Worm (Caenorhabditis elegans): ENCODE measurements around the gene met-2.

The met-2 gene

ce11 chrIII:8395685-8396084 is 20.6 kb downstream of the met-2 start, which contains the start of gene ZK353.3:
Gene ZK353.3 (plus strand): TSS chrIII:8395985.
- TF ChIP-seq alr-1 (tag; optimal IDR thresholded peaks at IDR 0.05; ENCODE audit: borderline replicate concordance) (no peak), ztf-11 (tag; optimal IDR thresholded peaks at IDR 0.05) (no peak)

ce11 chrIII:8398411-8398810 is 23.3 kb downstream of the met-2 start, which contains the start of gene ZK353.2:
Gene ZK353.2 (plus strand): TSS chrIII:8398711.
- TF ChIP-seq ceh-63 (GFP tag; optimal IDR thresholded peaks at IDR 0.05) (no peak), nhr-237 (tag; optimal IDR thresholded peaks at IDR 0.05) (no peak), mep-1 (tag; optimal IDR thresholded peaks at IDR 0.05) (no peak), lsy-2 (tag; optimal IDR thresholded peaks at IDR 0.05) (no peak), nhr-90 (tag; optimal IDR thresholded peaks at IDR 0.05; ENCODE audit: poor library complexity) (no peak), ceh-82 (tag; optimal IDR thresholded peaks at IDR 0.05) (no peak), unc-130 (tag; optimal IDR thresholded peaks at IDR 0.05) (no peak), mef-2 (tag; optimal IDR thresholded peaks at IDR 0.05) (no peak), lir-3 (tag; optimal IDR thresholded peaks at IDR 0.05; ENCODE audit: poor library complexity) (no peak), alr-1 (tag; optimal IDR thresholded peaks at IDR 0.05; ENCODE audit: borderline replicate concordance) (no peak), ces-1 (GFP tag; optimal IDR thresholded peaks at IDR 0.05) (no peak), efl-1 (optimal IDR thresholded peaks at IDR 0.05) (no peak), efl-1 (GFP tag; optimal IDR thresholded peaks at IDR 0.05 in 1 of 2) (no peak), nhr-71 (tag; optimal IDR thresholded peaks at IDR 0.05) (no peak), ztf-4 (tag; optimal IDR thresholded peaks at IDR 0.05) (no peak), lin-14 (GFP tag; optimal IDR thresholded peaks at IDR 0.05) (no peak)

- TF ChIP-seq tlp-1 (tag; optimal IDR thresholded peaks at IDR 0.05) (peak; percentile 79), pqm-1 (tag; optimal IDR thresholded peaks at IDR 0.05) (peak; percentile 97), jun-1 (tag; optimal IDR thresholded peaks at IDR 0.05) (peak; percentile 44), irx-1 (tag; optimal IDR thresholded peaks at IDR 0.05) (no peak), lin-14 (GFP tag; optimal IDR thresholded peaks at IDR 0.05) (peak; percentile 7), nhr-20 (tag; optimal IDR thresholded peaks at IDR 0.05) (peak; percentile 26), elt-2 (tag; optimal IDR thresholded peaks at IDR 0.05) (peak; percentile 97), efl-1 (optimal IDR thresholded peaks at IDR 0.05) (no peak), efl-1 (GFP tag; optimal IDR thresholded peaks at IDR 0.05 in 1 of 2) (peak in 1 of 2 experiments; percentile 78), ztf-11 (tag; optimal IDR thresholded peaks at IDR 0.05) (no peak), mdl-1 (tag; optimal IDR thresholded peaks at IDR 0.05) (peak in 1 of 2 experiments; percentile 23), nhr-71 (tag; optimal IDR thresholded peaks at IDR 0.05) (peak; percentile 11)
These were observed 25.4 kb downstream of the met-2 start for ce11 chrIII:8400478-8400877.

ce11 chrIII:8401887-8402286 is 26.8 kb downstream of the met-2 start, which contains the start of gene lap-1:
Gene lap-1 (minus strand): TSS chrIII:8401928.
- TF ChIP-seq nhr-28 (tag; optimal IDR thresholded peaks at IDR 0.05) (no peak), zip-4 (GFP tag; optimal IDR thresholded peaks at IDR 0.05) (no peak), unc-98 (GFP tag; IDR thresholded peaks at IDR 0.05) (no peak), lsy-2 (tag; optimal IDR thresholded peaks at IDR 0.05) (no peak), ceh-63 (GFP tag; optimal IDR thresholded peaks at IDR 0.05) (no peak), lin-35 (GFP tag; optimal IDR thresholded peaks at IDR 0.05) (no peak), lin-13 (GFP tag; optimal IDR thresholded peaks at IDR 0.05) (no peak), aly-2 (tag; optimal IDR thresholded peaks at IDR 0.05) (no peak), ceh-8 (GFP tag; optimal IDR thresholded peaks at IDR 0.05) (no peak)

- TF ChIP-seq lsy-2 (tag; optimal IDR thresholded peaks at IDR 0.05) (no peak), aha-1 (tag; optimal IDR thresholded peaks at IDR 0.05) (no peak), nhr-85 (tag) (no peak), unc-86 (tag; optimal IDR thresholded peaks at IDR 0.05) (no peak), C04F5.9 (tag; optimal IDR thresholded peaks at IDR 0.05) (no peak), ceh-63 (GFP tag; optimal IDR thresholded peaks at IDR 0.05) (no peak), skn-1 (tag; optimal IDR thresholded peaks at IDR 0.05) (no peak), lin-13 (GFP tag; optimal IDR thresholded peaks at IDR 0.05) (no peak), nhr-90 (tag; optimal IDR thresholded peaks at IDR 0.05; ENCODE audit: poor library complexity) (no peak), C16A3.4 (tag; optimal IDR thresholded peaks at IDR 0.05) (no peak), ets-5 (GFP tag; IDR thresholded peaks at IDR 0.05) (no peak), ztf-4 (tag; optimal IDR thresholded peaks at IDR 0.05) (no peak), zag-1 (tag; optimal IDR thresholded peaks at IDR 0.05) (no peak), fos-1 (tag; optimal IDR thresholded peaks at IDR 0.05) (no peak), snpc-4 (tag; optimal IDR thresholded peaks at IDR 0.05) (no peak), snu-23 (GFP tag; optimal IDR thresholded peaks at IDR 0.05) (no peak), nhr-237 (tag; optimal IDR thresholded peaks at IDR 0.05) (no peak), pax-3 (tag; optimal IDR thresholded peaks at IDR 0.05) (no peak), sptf-1 (tag; optimal IDR thresholded peaks at IDR 0.05) (no peak)
These were observed 27.5 kb downstream of the met-2 start for ce11 chrIII:8402633-8403032.

Data from whole organism, L1 larva.